Fruit fly (Drosophila melanogaster) whole organism, embryonic: ENCODE results near the gene IntS2.

Experiments
- Antp ChIP-seq: fragments of 200-800 bp; sonication (Bioruptor generic); optimal IDR thresholded peaks from 3 replicates; lab custom pipeline; 2016; ENCODE audit warnings: missing biosample characterization, missing genetic modification characterization
- C15 ChIP-seq: fragments of 200-800 bp; sonication (Bioruptor generic); IDR thresholded peaks from 3 replicates; pipeline ENCODE4 v1.3.6; 2022; ENCODE audit warnings: missing biosample characterization, missing genetic modification characterization
- CG10274 ChIP-seq: fragments of 200-800 bp; sonication (Bioruptor generic); optimal IDR thresholded peaks from 3 replicates; lab custom pipeline; 2017; ENCODE audit warnings: missing biosample characterization, mild to moderate bottlenecking, missing genetic modification characterization
- CG10543 ChIP-seq: fragments of 200-800 bp; sonication (Bioruptor generic); optimal IDR thresholded peaks from 3 replicates; lab custom pipeline; 2017; ENCODE audit warnings: missing biosample characterization, mild to moderate bottlenecking, missing genetic modification characterization, moderate library complexity
- CG1233 ChIP-seq: fragments of 200-800 bp; sonication (Bioruptor generic); optimal IDR thresholded peaks from 4 replicates; lab custom pipeline; 2018; ENCODE audit warnings: missing biosample characterization, mild to moderate bottlenecking, missing genetic modification characterization
- CG12744 ChIP-seq: fragments of 200-800 bp; sonication (Bioruptor generic); optimal IDR thresholded peaks from 2 replicates; lab custom pipeline; 2016; ENCODE audit warnings: missing biosample characterization, missing genetic modification characterization
- CG14441 ChIP-seq: fragments of 200-800 bp; sonication (Bioruptor generic); IDR thresholded peaks from 2 replicates; pipeline ENCODE4 v1.3.6; 2022; ENCODE audit warnings: missing biosample characterization, missing genetic modification characterization
- CG16863 ChIP-seq: fragments of 200-800 bp; sonication (Bioruptor generic); optimal IDR thresholded peaks from 3 replicates; lab custom pipeline; 2016; ENCODE audit warnings: missing biosample characterization, missing genetic modification characterization
- CG17361 ChIP-seq: fragments of 200-800 bp; sonication (Bioruptor generic); IDR thresholded peaks from 3 replicates; pipeline ENCODE4 v1.3.6; 2022; ENCODE audit warnings: missing biosample characterization, missing genetic modification characterization
- CG17385 ChIP-seq: fragments of 200-800 bp; sonication (Bioruptor generic); optimal IDR thresholded peaks from 3 replicates; lab custom pipeline; 2018; ENCODE audit warnings: missing biosample characterization, mild to moderate bottlenecking, missing genetic modification characterization
- CG17802 ChIP-seq: fragments of 200-800 bp; sonication (Bioruptor generic); optimal IDR thresholded peaks from 2 replicates; lab custom pipeline; 2018; ENCODE audit warnings: missing biosample characterization, mild to moderate bottlenecking, missing genetic modification characterization, moderate library complexity
- CG31441 ChIP-seq: fragments of 200-800 bp; sonication (Bioruptor generic); IDR thresholded peaks from 2 replicates; pipeline ENCODE4 v1.3.6; 2022; ENCODE audit warnings: missing biosample characterization, missing genetic modification characterization
- CG32532 ChIP-seq: fragments of 200-800 bp; sonication (Bioruptor generic); IDR thresholded peaks from 2 replicates; pipeline ENCODE4 v1.3.6; 2022; ENCODE audit warnings: missing biosample characterization, missing genetic modification characterization
- CG4328 ChIP-seq: fragments of 200-800 bp; sonication (Bioruptor generic); optimal IDR thresholded peaks from 3 replicates; lab custom pipeline; 2017; ENCODE audit warnings: missing biosample characterization, missing genetic modification reagents, missing genetic modification characterization
- CG4617 ChIP-seq: fragments of 200-800 bp; sonication (Bioruptor generic); optimal IDR thresholded peaks from 3 replicates; lab custom pipeline; 2016; ENCODE audit warnings: missing biosample characterization, missing genetic modification characterization, borderline replicate concordance
- CG6175 ChIP-seq: fragments of 200-800 bp; sonication (Bioruptor generic); IDR thresholded peaks from 3 replicates; pipeline ENCODE4 v1.3.6; 2022; ENCODE audit warnings: missing biosample characterization, missing genetic modification characterization
- D19A ChIP-seq: fragments of 200-800 bp; optimal IDR thresholded peaks from 3 replicates; lab custom pipeline; 2019; ENCODE audit warnings: missing biosample characterization, mild to moderate bottlenecking, missing genetic modification characterization, moderate library complexity
- Deaf1 ChIP-seq: fragments of 200-800 bp; optimal IDR thresholded peaks from 3 replicates; lab custom pipeline; 2019; ENCODE audit warnings: missing biosample characterization, mild to moderate bottlenecking, missing genetic modification characterization, moderate library complexity
- Doc3 ChIP-seq: fragments of 200-800 bp; sonication (Bioruptor generic); IDR thresholded peaks from 3 replicates; pipeline ENCODE4 v1.3.6; 2022; ENCODE audit warnings: missing biosample characterization, missing genetic modification characterization; ENCODE audit not compliant: partially characterized antibody
- Dref ChIP-seq: fragments of 200-800 bp; sonication (Bioruptor generic); IDR thresholded peaks from 2 replicates; pipeline ENCODE4 v1.3.6; 2022; ENCODE audit warnings: missing biosample characterization, missing genetic modification characterization
- Fer3 ChIP-seq: fragments of 200-800 bp; sonication (Bioruptor generic); optimal IDR thresholded peaks from 2 replicates; lab custom pipeline; 2018; ENCODE audit warnings: missing biosample characterization, mild to moderate bottlenecking, missing genetic modification characterization, moderate library complexity
- Hr51 ChIP-seq, 2 experiments: fragments of 200-800 bp; sonication (Bioruptor generic); optimal IDR thresholded peaks; 2 replicates in 1 of 2; 3 replicates in 1 of 2; lab custom pipeline; 2016 to 2018; ENCODE audit warnings: missing biosample characterization in 2 of 2, missing genetic modification characterization in 2 of 2, mild to moderate bottlenecking in 1 of 2, moderate library complexity in 1 of 2
- Ptx1 ChIP-seq: fragments of 200-800 bp; sonication (Bioruptor generic); IDR thresholded peaks from 2 replicates; pipeline ENCODE4 v1.3.6; 2022; ENCODE audit warnings: missing biosample characterization, missing genetic modification characterization
- Rx ChIP-seq: fragments of 200-800 bp; sonication (Bioruptor generic); IDR thresholded peaks from 2 replicates; pipeline ENCODE4 v1.3.6; 2022; ENCODE audit warnings: missing biosample characterization, missing genetic modification characterization
- Xrp1 ChIP-seq: fragments of 200-800 bp; sonication (Bioruptor generic); IDR thresholded peaks from 2 replicates; pipeline ENCODE4 v1.3.6; 2022; ENCODE audit warnings: missing biosample characterization, missing genetic modification characterization
- aop ChIP-seq: fragments of 200-800 bp; sonication (Bioruptor generic); IDR thresholded peaks from 2 replicates; pipeline ENCODE4 v1.3.6; 2022; ENCODE audit warnings: missing biosample characterization, missing genetic modification characterization
- ap ChIP-seq: fragments of 200-800 bp; sonication (Bioruptor generic); IDR thresholded peaks from 2 replicates; pipeline ENCODE4 v1.3.6; 2022; ENCODE audit warnings: missing biosample characterization, missing genetic modification characterization
- ara ChIP-seq: fragments of 200-800 bp; sonication (Bioruptor generic); IDR thresholded peaks from 2 replicates; pipeline ENCODE4 v1.3.6; 2022; ENCODE audit warnings: missing biosample characterization, missing genetic modification characterization
- ato ChIP-seq: fragments of 200-800 bp; sonication (Bioruptor generic); IDR thresholded peaks from 2 replicates; pipeline ENCODE4 v1.3.6; 2022; ENCODE audit warnings: missing biosample characterization, missing genetic modification characterization; ENCODE audit not compliant: partially characterized antibody
- az2 ChIP-seq: fragments of 200-800 bp; sonication (Bioruptor generic); optimal IDR thresholded peaks from 3 replicates; lab custom pipeline; 2016; ENCODE audit warnings: missing biosample characterization, missing genetic modification characterization
- bigmax ChIP-seq: fragments of 200-800 bp; sonication (Bioruptor generic); optimal IDR thresholded peaks from 2 replicates; lab custom pipeline; 2018; ENCODE audit warnings: missing biosample characterization, mild to moderate bottlenecking, missing genetic modification characterization
- bowl ChIP-seq: fragments of 200-800 bp; sonication (Bioruptor generic); IDR thresholded peaks from 2 replicates; pipeline ENCODE4 v1.3.6; 2022; ENCODE audit warnings: missing biosample characterization, missing genetic modification characterization
- btn ChIP-seq: fragments of 200-800 bp; sonication (Bioruptor generic); optimal IDR thresholded peaks from 2 replicates; lab custom pipeline; 2016; ENCODE audit warnings: missing biosample characterization, missing genetic modification characterization
- en ChIP-seq: fragments of 200-800 bp; sonication (Bioruptor generic); optimal IDR thresholded peaks from 2 replicates; lab custom pipeline; 2016; ENCODE audit warnings: missing biosample characterization, missing genetic modification characterization
- fd64A ChIP-seq: fragments of 200-800 bp; sonication (Bioruptor generic); optimal IDR thresholded peaks from 3 replicates; lab custom pipeline; 2018; ENCODE audit warnings: missing biosample characterization, mild to moderate bottlenecking, missing genetic modification characterization
- grau ChIP-seq: fragments of 200-800 bp; optimal IDR thresholded peaks from 3 replicates; lab custom pipeline; 2019; ENCODE audit warnings: missing biosample characterization, mild to moderate bottlenecking, missing genetic modification characterization, moderate library complexity
- gt ChIP-seq: fragments of 200-800 bp; sonication (Bioruptor generic); IDR thresholded peaks from 2 replicates; pipeline ENCODE4 v1.3.6; 2022; ENCODE audit warnings: missing biosample characterization, missing genetic modification characterization
- hbn ChIP-seq: fragments of 200-800 bp; sonication (Bioruptor generic); IDR thresholded peaks from 2 replicates; pipeline ENCODE4 v1.3.6; 2022; ENCODE audit warnings: missing biosample characterization, missing genetic modification characterization; ENCODE audit not compliant: partially characterized antibody
- ind ChIP-seq: fragments of 200-800 bp; sonication (Bioruptor generic); optimal IDR thresholded peaks from 3 replicates; lab custom pipeline; 2016; ENCODE audit warnings: missing biosample characterization, missing genetic modification characterization
- jumu ChIP-seq: fragments of 200-800 bp; sonication (Bioruptor generic); optimal IDR thresholded peaks from 3 replicates; lab custom pipeline; 2016; ENCODE audit warnings: missing biosample characterization, missing genetic modification characterization
- otp ChIP-seq: fragments of 200-800 bp; sonication (Bioruptor generic); IDR thresholded peaks from 3 replicates; pipeline ENCODE4, ENCODE4 v1.3.6; 2022; ENCODE audit warnings: missing biosample characterization, missing genetic modification characterization
- phol ChIP-seq: fragments of 200-800 bp; sonication (Bioruptor generic); optimal IDR thresholded peaks from 3 replicates; lab custom pipeline; 2018; ENCODE audit warnings: missing biosample characterization, mild to moderate bottlenecking, missing genetic modification characterization, moderate library complexity
- sna ChIP-seq: fragments of 200-800 bp; sonication (Bioruptor generic); IDR thresholded peaks from 2 replicates; pipeline ENCODE4 v1.3.6; 2022; ENCODE audit warnings: missing biosample characterization, missing genetic modification characterization; ENCODE audit not compliant: partially characterized antibody
- sug ChIP-seq: fragments of 200-800 bp; optimal IDR thresholded peaks from 2 replicates; lab custom pipeline; 2019; ENCODE audit warnings: missing biosample characterization, mild to moderate bottlenecking, missing genetic modification characterization, moderate library complexity
- tll ChIP-seq, 2 experiments: fragments of 200-800 bp in 1 of 2; fragments of >200 bp in 1 of 2; sonication (Bioruptor generic) in 1 of 2; optimal IDR thresholded peaks; 2 replicates each; lab custom pipeline; 2017 to 2019; ENCODE audit warnings: missing biosample characterization in 2 of 2, missing genetic modification characterization in 2 of 2, mild to moderate bottlenecking in 1 of 2, moderate library complexity in 1 of 2
- vfl ChIP-seq: fragments of 200-800 bp; sonication (Bioruptor generic); optimal IDR thresholded peaks from 2 replicates; lab custom pipeline; 2016; ENCODE audit warnings: missing biosample characterization, missing genetic modification characterization

The IntS2 gene

dm6 chrX:17656501-17656900 is at the start of gene IntS2 (continued):
- no peak for TF ChIP-seq Deaf1 (tag; lab: Kevin White, UChicago)
- TF ChIP-seq, all 482 proteins: peak for 10

dm6 chrX:17702738-17703570 is 46.3 kb upstream of the IntS2 start, which contains the start of the genes CG8188 and par-6:
TSS of gene CG8188 (minus strand) at chrX:17703024.
TSS of gene par-6 (plus strand) at chrX:17703352.
- TF ChIP-seq gt (GFP tag; lab: Robert Waterston, UW) (peak; percentile 64), Rx (GFP tag; lab: Robert Waterston, UW) (peak; percentile 85), Hr51 (GFP tag; optimal IDR thresholded peaks at IDR 0.05; lab: Kevin White, UChicago) (peak; percentile 82 to 83), CG17361 (GFP tag; lab: Robert Waterston, UW) (peak; percentile 83), tll (GFP tag; optimal IDR thresholded peaks at IDR 0.05; lab: Kevin White, UChicago) (peak in 1 of 2 experiments; percentile 50), jumu (GFP tag; lab: Kevin White, UChicago) (peak; percentile 88), bowl (GFP tag; lab: Robert Waterston, UW) (no peak), bigmax (GFP tag; lab: Kevin White, UChicago) (no peak), Doc3 (GFP tag; lab: Robert Waterston, UW) (peak; percentile 62; the same call in 2 of the 3 replicates), btn (GFP tag; lab: Kevin White, UChicago) (peak; percentile 65), CG12744 (GFP tag; lab: Kevin White, UChicago) (peak; percentile 81), grau (tag; lab: Kevin White, UChicago) (peak; percentile 86), CG32532 (GFP tag; lab: Robert Waterston, UW) (peak; percentile 90), sna (GFP tag; lab: Robert Waterston, UW) (peak; percentile 28), otp (GFP tag; lab: Robert Waterston, UW) (peak; percentile 79), en (GFP tag; lab: Kevin White, UChicago) (peak; percentile 41), CG4328 (GFP tag; lab: Kevin White, UChicago) (peak; percentile 80), Fer3 (tag; lab: Kevin White, UChicago) (peak; percentile 87), CG17802 (tag; lab: Kevin White, UChicago) (peak; percentile 62), D19A (peak; percentile 76), ap (GFP tag; lab: Robert Waterston, UW) (peak; percentile 71), CG14441 (GFP tag; lab: Robert Waterston, UW) (peak; percentile 90), phol (tag; lab: Kevin White, UChicago) (peak; percentile 96), az2 (GFP tag; lab: Kevin White, UChicago) (peak; percentile 88), CG10274 (GFP tag; lab: Kevin White, UChicago) (peak; percentile 100), CG17385 (GFP tag; lab: Kevin White, UChicago) (peak; percentile 83), ind (GFP tag; lab: Kevin White, UChicago) (peak; percentile 87), hbn (GFP tag; lab: Robert Waterston, UW) (0 out of 2 replicates have a peak, but pooled peaks have one; percentile 47), CG6175 (peak; percentile 80; the same call in 2 of the 3 replicates), Xrp1 (peak; percentile 92), CG4617 (GFP tag; lab: Kevin White, UChicago) (peak; percentile 35), CG10543 (GFP tag; lab: Kevin White, UChicago) (peak; percentile 86), CG31441 (peak; percentile 79), sug (tag; lab: Kevin White, UChicago) (peak; percentile 84), Dref (peak; percentile 65), Ptx1 (GFP tag; lab: Robert Waterston, UW) (peak; percentile 94), ara (GFP tag; lab: Robert Waterston, UW) (peak; percentile 85), Antp (peak; percentile 91), fd64A (GFP tag; lab: Kevin White, UChicago) (peak; percentile 40), ato (GFP tag; lab: Robert Waterston, UW) (peak; percentile 28), aop (GFP tag; lab: Robert Waterston, UW) (peak; percentile 4; the same call in 1 of the 2 replicates), CG1233 (GFP tag; lab: Kevin White, UChicago) (peak; percentile 80), CG16863 (GFP tag; lab: Kevin White, UChicago) (peak; percentile 89), C15 (GFP tag; lab: Robert Waterston, UW) (peak; percentile 70; the same call in 1 of the 3 replicates), vfl (GFP tag; lab: Kevin White, UChicago) (peak; percentile 79)
